Worm (Caenorhabditis elegans) whole organism, L3 larva: ENCODE data around the gene Y37D8A.3.

Experiments
- aly-2 ChIP-seq: fragments of 150-350 bp; optimal IDR thresholded peaks from 2 replicates; lab custom pipeline; 2014; ENCODE audit warnings: missing biosample characterization, missing genetic modification characterization
- ama-1 ChIP-seq: fragments of 150-350 bp; optimal IDR thresholded peaks from 2 replicates; lab custom pipeline; 2018
- ceh-82 ChIP-seq: fragments of 150-350 bp; optimal IDR thresholded peaks from 2 replicates; lab custom pipeline; 2014; ENCODE audit warnings: missing biosample characterization, missing genetic modification characterization
- ceh-9 ChIP-seq: sonication (generic microtip); optimal IDR thresholded peaks from 2 replicates; lab custom pipeline; 2018; ENCODE audit warnings: missing biosample characterization, missing genetic modification characterization
- egl-27 ChIP-seq: sonication (generic microtip); optimal IDR thresholded peaks from 4 replicates; lab custom pipeline; 2017; ENCODE audit warnings: missing biosample characterization, missing genetic modification reagents, missing genetic modification characterization
- mml-1 ChIP-seq: fragments of 150-350 bp; sonication (generic microtip); optimal IDR thresholded peaks from 3 replicates; lab custom pipeline; 2014; ENCODE audit warnings: missing biosample characterization, missing genetic modification characterization
- nfya-1 ChIP-seq: sonication (generic microtip); optimal IDR thresholded peaks from 2 replicates; lab custom pipeline; 2017; ENCODE audit warnings: missing genetic modification characterization, mild to moderate bottlenecking, missing compliant biosample characterization, antibody characterized with exemption, moderate library complexity; ENCODE audit not compliant: insufficient read depth
- nhr-11 ChIP-seq: fragments of 150-350 bp; optimal IDR thresholded peaks from 2 replicates; lab custom pipeline; 2014; ENCODE audit warnings: missing biosample characterization, missing genetic modification characterization
- nhr-76 ChIP-seq: fragments of 150-350 bp; sonication (generic microtip); optimal IDR thresholded peaks from 5 replicates; lab custom pipeline; 2014; ENCODE audit warnings: missing biosample characterization, missing genetic modification characterization
- pha-4 ChIP-seq: fragments of 150-350 bp; optimal IDR thresholded peaks from 2 replicates; lab custom pipeline; 2014; ENCODE audit warnings: missing biosample characterization, missing genetic modification reagents, missing genetic modification characterization
- pqm-1 ChIP-seq: fragments of 150-350 bp; optimal IDR thresholded peaks from 2 replicates; lab custom pipeline; 2017; ENCODE audit warnings: missing biosample characterization, missing genetic modification characterization, inconsistent platforms
- zag-1 ChIP-seq: fragments of 150-350 bp; optimal IDR thresholded peaks from 2 replicates; lab custom pipeline; 2014; ENCODE audit warnings: missing biosample characterization, missing genetic modification characterization
- ztf-11 ChIP-seq: fragments of 150-350 bp; optimal IDR thresholded peaks from 2 replicates; lab custom pipeline; 2014; ENCODE audit warnings: missing biosample characterization, missing genetic modification characterization
- ztf-4 ChIP-seq: fragments of 150-350 bp; optimal IDR thresholded peaks from 2 replicates; lab custom pipeline; 2014; ENCODE audit warnings: missing biosample characterization, missing genetic modification characterization

DNA sequence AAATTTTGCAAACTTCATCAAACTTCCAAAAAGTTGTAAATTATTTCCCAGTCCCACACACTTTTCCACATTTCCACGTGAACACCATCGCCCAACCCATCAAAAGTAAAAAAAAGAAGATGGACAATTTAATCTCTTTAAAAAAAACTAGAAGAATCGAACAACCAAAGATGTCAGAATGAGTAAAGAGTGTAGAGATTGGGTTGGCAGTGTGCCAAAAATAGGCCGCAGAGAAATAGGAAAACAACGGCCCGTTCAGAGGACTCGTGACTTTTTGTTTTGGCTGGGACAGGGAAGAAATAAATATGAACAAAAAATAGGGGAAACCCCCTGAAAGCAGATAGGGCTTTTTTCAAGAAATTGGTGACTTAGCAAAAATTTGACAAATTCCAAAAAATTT is 13.7 kb downstream of the Y37D8A.3 start:
- TF ChIP-seq aly-2 (tag; lab: Kevin White, UChicago): no peak
- no peak for TF ChIP-seq nhr-76 (tag; lab: Kevin White, UChicago)
- TF ChIP-seq pha-4 (tag; lab: Kevin White, UChicago): no peak
- TF ChIP-seq ztf-11 (tag; lab: Kevin White, UChicago): no peak
- no peak for TF ChIP-seq egl-27
- no peak for TF ChIP-seq ceh-9 (tag; lab: Kevin White, UChicago)
- TF ChIP-seq ama-1 (lab: Kevin White, UChicago): no peak
- TF ChIP-seq nhr-11 (tag; lab: Kevin White, UChicago): no peak
- TF ChIP-seq mml-1 (tag; lab: Kevin White, UChicago): no peak
- no peak for TF ChIP-seq ztf-4 (tag; lab: Kevin White, UChicago)
- TF ChIP-seq pqm-1 (tag; lab: Kevin White, UChicago): no peak
- TF ChIP-seq ceh-82: no peak
- TF ChIP-seq nfya-1: peak; percentile 40
- no peak for TF ChIP-seq zag-1
